Worm (Caenorhabditis elegans) whole organism, L1 larva: ENCODE data around the gene C17A2.3.

Source experiments
- egl-27 ChIP-seq, 2 experiments: fragments of 150-350 bp in 1 of 2; sonication (generic microtip); optimal IDR thresholded peaks; 3 replicates each; lab custom pipeline; 2017 to 2018; ENCODE audit warnings: missing biosample characterization in 2 of 2, missing genetic modification characterization in 2 of 2, missing genetic modification reagents in 2 of 2
- lsy-2 ChIP-seq, 2 experiments: fragments of 150-350 bp; optimal IDR thresholded peaks; 2 replicates each; lab custom pipeline; 2014; ENCODE audit warnings: missing biosample characterization in 2 of 2, missing genetic modification characterization in 2 of 2
- swsn-7 ChIP-seq: sonication (generic microtip); optimal IDR thresholded peaks from 2 replicates; lab custom pipeline; 2016; ENCODE audit warnings: missing genetic modification characterization, missing compliant biosample characterization
- unc-62 ChIP-seq: fragments of 150-350 bp; optimal IDR thresholded peaks from 2 replicates; lab custom pipeline; 2014; ENCODE audit warnings: missing biosample characterization, missing genetic modification reagents, missing genetic modification characterization
- unc-86 ChIP-seq: sonication (generic microtip); optimal IDR thresholded peaks from 2 replicates; lab custom pipeline; 2016; ENCODE audit warnings: missing genetic modification characterization, missing compliant biosample characterization

DNA sequence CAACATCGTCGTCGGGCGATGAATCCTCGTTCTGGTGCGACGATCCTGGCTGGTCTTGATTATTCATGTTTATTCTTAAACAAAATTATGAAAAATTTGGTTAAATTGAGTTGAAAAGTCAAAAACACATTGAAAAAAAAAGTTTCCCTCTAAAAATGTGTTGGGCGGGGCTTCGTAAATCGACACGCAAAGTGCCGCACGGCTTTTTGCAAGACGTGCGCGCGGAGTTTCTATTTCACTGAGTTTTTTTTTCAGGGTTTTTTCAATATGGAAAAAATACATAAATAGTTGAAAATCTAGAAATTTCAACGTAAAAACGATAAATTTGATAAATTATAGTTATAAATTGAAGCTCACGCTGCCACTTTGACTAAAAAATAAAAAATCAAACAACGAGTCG, 35.3 kb upstream of the C17A2.3 start, which contains the start of gene F54D10.5:
- TF ChIP-seq egl-27 (tag; optimal IDR thresholded peaks at IDR 0.05; lab: Kevin White, UChicago) (no peak), unc-86 (tag; lab: Kevin White, UChicago) (peak; percentile 76), swsn-7 (tag; lab: Kevin White, UChicago) (peak; percentile 82), unc-62 (GFP tag; lab: Kevin White, UChicago) (no peak), lsy-2 (tag; optimal IDR thresholded peaks at IDR 0.05; lab: Kevin White, UChicago) (peak; percentile 85 to 86)
